Fruit fly (Drosophila melanogaster) whole organism, embryonic: ENCODE results near the gene Tcs4.

Experiments used
- Bgb ChIP-seq: fragments of 200-800 bp; sonication (Bioruptor generic); IDR thresholded peaks from 2 replicates; pipeline ENCODE4 v1.3.6; 2022; ENCODE audit warnings: missing biosample characterization, missing genetic modification characterization; ENCODE audit not compliant: partially characterized antibody
- CG10267 ChIP-seq: fragments of 200-800 bp; sonication (Bioruptor generic); optimal IDR thresholded peaks from 2 replicates; lab custom pipeline; 2018; ENCODE audit warnings: missing biosample characterization, mild to moderate bottlenecking, missing genetic modification characterization, moderate library complexity
- CG10543 ChIP-seq: fragments of 200-800 bp; sonication (Bioruptor generic); optimal IDR thresholded peaks from 3 replicates; lab custom pipeline; 2017; ENCODE audit warnings: missing biosample characterization, mild to moderate bottlenecking, missing genetic modification characterization, moderate library complexity
- CG11085 ChIP-seq: fragments of 200-800 bp; sonication (Bioruptor generic); IDR thresholded peaks from 2 replicates; pipeline ENCODE4 v1.3.6; 2022; ENCODE audit warnings: missing biosample characterization, missing genetic modification characterization
- CG11560 ChIP-seq: fragments of 200-800 bp; sonication (Bioruptor generic); IDR thresholded peaks from 3 replicates; pipeline ENCODE4 v1.3.6; 2022; ENCODE audit warnings: missing biosample characterization, missing genetic modification characterization
- CG1529 ChIP-seq: fragments of 200-800 bp; sonication (Bioruptor generic); optimal IDR thresholded peaks from 3 replicates; lab custom pipeline; 2018; ENCODE audit warnings: missing biosample characterization, missing genetic modification characterization
- CG16813 ChIP-seq: fragments of 200-800 bp; sonication (Bioruptor generic); IDR thresholded peaks from 3 replicates; pipeline ENCODE4 v1.3.6; 2022; ENCODE audit warnings: missing biosample characterization, missing genetic modification characterization; ENCODE audit not compliant: partially characterized antibody
- CG1792 ChIP-seq: fragments of 200-800 bp; sonication (Bioruptor generic); optimal IDR thresholded peaks from 2 replicates; lab custom pipeline; 2016; ENCODE audit warnings: missing biosample characterization, missing genetic modification characterization
- CG2875 ChIP-seq: fragments of 200-800 bp; sonication (Bioruptor generic); optimal IDR thresholded peaks from 2 replicates; lab custom pipeline; 2017; ENCODE audit warnings: missing biosample characterization, mild to moderate bottlenecking, missing genetic modification characterization, missing genetic modification reagents
- CG3407 ChIP-seq: fragments of 200-800 bp; sonication (Bioruptor generic); optimal IDR thresholded peaks from 2 replicates; lab custom pipeline; 2018; ENCODE audit warnings: missing biosample characterization, mild to moderate bottlenecking, missing genetic modification characterization
- CG34376 ChIP-seq: fragments of 200-800 bp; sonication (Bioruptor generic); optimal IDR thresholded peaks from 2 replicates; lab custom pipeline; 2018; ENCODE audit warnings: missing biosample characterization, mild to moderate bottlenecking, missing genetic modification characterization
- CG4617 ChIP-seq: fragments of 200-800 bp; sonication (Bioruptor generic); optimal IDR thresholded peaks from 3 replicates; lab custom pipeline; 2016; ENCODE audit warnings: missing biosample characterization, missing genetic modification characterization, borderline replicate concordance
- CG6254 ChIP-seq: fragments of 200-800 bp; sonication (Bioruptor generic); optimal IDR thresholded peaks from 3 replicates; lab custom pipeline; 2017; ENCODE audit warnings: mild to moderate bottlenecking, missing biosample characterization, missing genetic modification reagents, missing genetic modification characterization
- CG6272 ChIP-seq: fragments of 200-800 bp; sonication (Bioruptor generic); IDR thresholded peaks from 2 replicates; pipeline ENCODE4 v1.3.6; 2022; ENCODE audit warnings: missing biosample characterization, missing genetic modification characterization
- CG6854 ChIP-seq: fragments of 200-800 bp; sonication (Bioruptor generic); optimal IDR thresholded peaks from 3 replicates; lab custom pipeline; 2017; ENCODE audit warnings: missing biosample characterization, mild to moderate bottlenecking, missing genetic modification characterization
- CG8281 ChIP-seq: fragments of 200-800 bp; sonication (Bioruptor generic); optimal IDR thresholded peaks from 2 replicates; lab custom pipeline; 2018; ENCODE audit warnings: missing biosample characterization, mild to moderate bottlenecking, missing genetic modification characterization, moderate library complexity
- CG9215 ChIP-seq: fragments of 200-800 bp; sonication (Bioruptor generic); IDR thresholded peaks from 2 replicates; pipeline ENCODE4 v1.3.6; 2022; ENCODE audit warnings: missing biosample characterization, missing genetic modification characterization
- CHES-1-like ChIP-seq: fragments of 200-800 bp; sonication (Bioruptor generic); optimal IDR thresholded peaks from 2 replicates; lab custom pipeline; 2016; ENCODE audit warnings: missing biosample characterization, missing genetic modification characterization
- Dek ChIP-seq: fragments of 200-800 bp; sonication (Bioruptor generic); optimal IDR thresholded peaks from 3 replicates; lab custom pipeline; 2019; ENCODE audit warnings: missing biosample characterization, mild to moderate bottlenecking, missing genetic modification characterization, moderate library complexity
- Dref ChIP-seq: fragments of 200-800 bp; sonication (Bioruptor generic); IDR thresholded peaks from 2 replicates; pipeline ENCODE4 v1.3.6; 2022; ENCODE audit warnings: missing biosample characterization, missing genetic modification characterization
- Ets97D ChIP-seq: fragments of 200-800 bp; sonication (Bioruptor generic); optimal IDR thresholded peaks from 3 replicates; lab custom pipeline; 2016; ENCODE audit warnings: missing biosample characterization, missing genetic modification characterization
- H15 ChIP-seq: fragments of 200-800 bp; sonication (Bioruptor generic); IDR thresholded peaks from 3 replicates; pipeline ENCODE4 v1.3.6; 2022; ENCODE audit warnings: missing biosample characterization, missing genetic modification characterization
- Lhr ChIP-seq: fragments of 200-800 bp; sonication (Bioruptor generic); optimal IDR thresholded peaks from 3 replicates; lab custom pipeline; 2017; ENCODE audit warnings: mild to moderate bottlenecking, missing biosample characterization, missing genetic modification reagents, missing genetic modification characterization
- MBD-R2 ChIP-seq: fragments of 200-800 bp; sonication (Bioruptor generic); IDR thresholded peaks from 2 replicates; pipeline ENCODE4 v1.3.6; 2022; ENCODE audit warnings: missing biosample characterization, missing genetic modification characterization
- Nf-YA ChIP-seq: fragments of 200-800 bp; sonication (Bioruptor generic); IDR thresholded peaks from 2 replicates; pipeline ENCODE4 v1.3.6; 2022; ENCODE audit warnings: missing biosample characterization, missing genetic modification characterization
- Nf-YC ChIP-seq: fragments of 200-800 bp; optimal IDR thresholded peaks from 3 replicates; lab custom pipeline; 2019; ENCODE audit warnings: missing biosample characterization, mild to moderate bottlenecking, missing genetic modification characterization, moderate library complexity
- Pdp1 ChIP-seq, 2 experiments: fragments of 200-800 bp; sonication (Bioruptor generic); optimal IDR thresholded peaks; 3 replicates each; lab custom pipeline; 2016; ENCODE audit warnings: missing biosample characterization in 2 of 2, missing genetic modification characterization in 2 of 2, mild to moderate bottlenecking in 1 of 2, moderate library complexity in 1 of 2
- Scr ChIP-seq: fragments of 200-800 bp; sonication (Bioruptor generic); IDR thresholded peaks from 2 replicates; pipeline ENCODE4 v1.3.6; 2022; ENCODE audit warnings: missing biosample characterization, missing genetic modification characterization; ENCODE audit not compliant: partially characterized antibody
- Six4 ChIP-seq: fragments of 200-800 bp; sonication (Bioruptor generic); optimal IDR thresholded peaks from 2 replicates; lab custom pipeline; 2016; ENCODE audit warnings: missing biosample characterization, missing genetic modification characterization
- Sry-δ ChIP-seq: fragments of 200-800 bp; sonication (Bioruptor generic); optimal IDR thresholded peaks from 2 replicates; lab custom pipeline; 2016; ENCODE audit warnings: missing biosample characterization, missing genetic modification characterization
- Trl ChIP-seq, 3 experiments: fragments of >200 bp in 2 of 3; fragments of 200-800 bp in 1 of 3; sonication (Bioruptor generic) in 1 of 3; optimal IDR thresholded peaks; 2 replicates in 1 of 3; 3 replicates in 2 of 3; lab custom pipeline; 2016 to 2017; ENCODE audit warnings: missing biosample characterization in 1 of 3, missing genetic modification characterization in 1 of 3
- Xrp1 ChIP-seq: fragments of 200-800 bp; sonication (Bioruptor generic); IDR thresholded peaks from 2 replicates; pipeline ENCODE4 v1.3.6; 2022; ENCODE audit warnings: missing biosample characterization, missing genetic modification characterization
- YL-1 ChIP-seq: fragments of 200-800 bp; sonication (Bioruptor generic); optimal IDR thresholded peaks from 3 replicates; lab custom pipeline; 2017; ENCODE audit warnings: missing biosample characterization, mild to moderate bottlenecking, missing genetic modification characterization
- bigmax ChIP-seq: fragments of 200-800 bp; sonication (Bioruptor generic); optimal IDR thresholded peaks from 2 replicates; lab custom pipeline; 2018; ENCODE audit warnings: missing biosample characterization, mild to moderate bottlenecking, missing genetic modification characterization
- bowl ChIP-seq: fragments of 200-800 bp; sonication (Bioruptor generic); IDR thresholded peaks from 2 replicates; pipeline ENCODE4 v1.3.6; 2022; ENCODE audit warnings: missing biosample characterization, missing genetic modification characterization
- corto ChIP-seq: fragments of 200-800 bp; sonication (Bioruptor generic); optimal IDR thresholded peaks from 2 replicates; lab custom pipeline; 2016; ENCODE audit warnings: missing biosample characterization, mild to moderate bottlenecking, missing genetic modification characterization, moderate library complexity
- dm ChIP-seq: fragments of 200-800 bp; sonication (Bioruptor generic); optimal IDR thresholded peaks from 3 replicates; lab custom pipeline; 2016; ENCODE audit warnings: missing biosample characterization, missing genetic modification characterization
- hth ChIP-seq: fragments of >200 bp; optimal IDR thresholded peaks from 2 replicates; lab custom pipeline; 2017; ENCODE audit warnings: inconsistent platforms
- inv ChIP-seq: fragments of 200-800 bp; sonication (Bioruptor generic); IDR thresholded peaks from 2 replicates; pipeline ENCODE4 v1.3.6; 2022; ENCODE audit warnings: missing biosample characterization, missing genetic modification characterization; ENCODE audit not compliant: partially characterized antibody
- phol ChIP-seq: fragments of 200-800 bp; sonication (Bioruptor generic); optimal IDR thresholded peaks from 3 replicates; lab custom pipeline; 2018; ENCODE audit warnings: missing biosample characterization, mild to moderate bottlenecking, missing genetic modification characterization, moderate library complexity
- row ChIP-seq: fragments of 200-800 bp; sonication (Bioruptor generic); IDR thresholded peaks from 3 replicates; pipeline ENCODE4 v1.3.6; 2022; ENCODE audit warnings: missing biosample characterization, missing genetic modification characterization
- scrt ChIP-seq: fragments of 200-800 bp; sonication (Bioruptor generic); optimal IDR thresholded peaks from 2 replicates; lab custom pipeline; 2018; ENCODE audit warnings: missing biosample characterization, mild to moderate bottlenecking, missing genetic modification characterization, moderate library complexity
- sna ChIP-seq: fragments of 200-800 bp; sonication (Bioruptor generic); IDR thresholded peaks from 2 replicates; pipeline ENCODE4 v1.3.6; 2022; ENCODE audit warnings: missing biosample characterization, missing genetic modification characterization; ENCODE audit not compliant: partially characterized antibody
- stwl ChIP-seq: fragments of 200-800 bp; sonication (Bioruptor generic); optimal IDR thresholded peaks from 3 replicates; lab custom pipeline; 2018; ENCODE audit warnings: missing biosample characterization, mild to moderate bottlenecking, missing genetic modification characterization, moderate library complexity
- trem ChIP-seq: fragments of 200-800 bp; optimal IDR thresholded peaks from 3 replicates; lab custom pipeline; 2019; ENCODE audit warnings: missing biosample characterization, mild to moderate bottlenecking, missing genetic modification characterization, moderate library complexity

The Tcs4 gene

DNA sequence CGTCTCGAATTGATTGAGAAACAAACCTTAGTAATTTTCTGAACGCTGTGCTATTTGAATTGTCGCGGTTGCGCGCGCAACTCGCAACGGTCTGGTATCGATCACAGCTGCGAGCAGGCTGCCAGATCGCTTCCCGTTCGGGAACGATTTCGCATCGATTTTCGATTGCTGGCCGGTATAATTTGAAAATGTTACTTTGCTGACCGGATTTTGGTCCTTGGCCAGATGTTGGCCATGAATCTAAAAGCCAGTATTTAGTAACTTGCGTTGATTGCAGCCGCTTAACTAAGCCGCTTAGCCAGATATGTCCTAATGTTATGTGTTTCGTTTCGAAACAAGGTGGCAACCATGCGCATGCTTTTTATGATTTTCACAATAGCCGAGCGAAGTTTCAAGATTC is 47.0 kb upstream of the Tcs4 start (continued):
- TF ChIP-seq H15 (GFP tag; lab: Robert Waterston, UW) (no peak), hth (lab: Kevin White, UChicago) (no peak), CG8281 (tag; lab: Kevin White, UChicago) (no peak), CG34376 (GFP tag; lab: Kevin White, UChicago) (peak; percentile 46), phol (peak; percentile 45), Ets97D (GFP tag; lab: Kevin White, UChicago) (peak; percentile 41), bowl (GFP tag; lab: Robert Waterston, UW) (no peak), CG11085 (GFP tag; lab: Robert Waterston, UW) (no peak), CG2875 (no peak), Nf-YC (peak; percentile 10), Dek (tag; lab: Kevin White, UChicago) (no peak), CG6254 (GFP tag; lab: Kevin White, UChicago) (no peak), Xrp1 (GFP tag; lab: Robert Waterston, UW) (no peak), Nf-YA (GFP tag; lab: Robert Waterston, UW) (no peak), trem (tag; lab: Kevin White, UChicago) (peak; percentile 63), CG1529 (no peak), corto (GFP tag; lab: Kevin White, UChicago) (no peak), CG1792 (GFP tag; lab: Kevin White, UChicago) (no peak), CG3407 (GFP tag; lab: Kevin White, UChicago) (no peak), CG9215 (no peak), CG16813 (GFP tag; lab: Robert Waterston, UW) (peak; percentile 46; the same call in 1 of the 3 replicates), Trl (optimal IDR thresholded peaks at IDR 0.05; lab: Kevin White, UChicago) (no peak), Trl (GFP tag; optimal IDR thresholded peaks at IDR 0.05; lab: Kevin White, UChicago) (peak; percentile 15), scrt (GFP tag; lab: Kevin White, UChicago) (no peak), CG6272 (GFP tag; lab: Robert Waterston, UW) (no peak), CG6854 (GFP tag; lab: Kevin White, UChicago) (no peak), Bgb (GFP tag; lab: Robert Waterston, UW) (peak; percentile 35; the same call in 1 of the 2 replicates), Lhr (GFP tag; lab: Kevin White, UChicago) (peak; percentile 18), dm (no peak), CG10543 (GFP tag; lab: Kevin White, UChicago) (no peak), Pdp1 (GFP tag; optimal IDR thresholded peaks at IDR 0.05; lab: Kevin White, UChicago) (peak in 1 of 2 experiments; percentile 55)

DNA sequence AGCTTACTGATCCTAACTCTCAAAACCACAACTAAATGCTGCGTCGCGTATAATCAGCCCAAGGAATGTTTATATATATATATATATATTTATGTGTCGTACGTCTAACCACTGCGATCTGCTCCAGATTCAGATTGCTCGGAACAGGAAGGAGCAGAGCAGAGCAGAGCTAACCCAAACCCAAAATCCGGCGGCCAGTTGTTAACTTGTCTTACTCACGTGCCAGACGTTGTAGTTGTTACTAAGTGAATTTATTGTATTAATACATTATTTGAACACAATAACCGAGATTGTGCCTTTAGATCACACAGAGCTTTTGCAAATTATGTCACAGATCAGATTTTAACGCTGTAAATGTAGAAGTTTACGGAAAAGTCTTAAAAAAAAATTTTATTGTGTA is 46.5 kb upstream of the Tcs4 start, which contains the start of gene Alr:
TSS of gene Alr (plus strand) at position 301 of the 400 bp plus-strand sequence.
- TF ChIP-seq bigmax (GFP tag; lab: Kevin White, UChicago) (no peak), row (GFP tag; lab: Robert Waterston, UW) (no peak)
- TF ChIP-seq, all 482 proteins: peak for 0

DNA sequence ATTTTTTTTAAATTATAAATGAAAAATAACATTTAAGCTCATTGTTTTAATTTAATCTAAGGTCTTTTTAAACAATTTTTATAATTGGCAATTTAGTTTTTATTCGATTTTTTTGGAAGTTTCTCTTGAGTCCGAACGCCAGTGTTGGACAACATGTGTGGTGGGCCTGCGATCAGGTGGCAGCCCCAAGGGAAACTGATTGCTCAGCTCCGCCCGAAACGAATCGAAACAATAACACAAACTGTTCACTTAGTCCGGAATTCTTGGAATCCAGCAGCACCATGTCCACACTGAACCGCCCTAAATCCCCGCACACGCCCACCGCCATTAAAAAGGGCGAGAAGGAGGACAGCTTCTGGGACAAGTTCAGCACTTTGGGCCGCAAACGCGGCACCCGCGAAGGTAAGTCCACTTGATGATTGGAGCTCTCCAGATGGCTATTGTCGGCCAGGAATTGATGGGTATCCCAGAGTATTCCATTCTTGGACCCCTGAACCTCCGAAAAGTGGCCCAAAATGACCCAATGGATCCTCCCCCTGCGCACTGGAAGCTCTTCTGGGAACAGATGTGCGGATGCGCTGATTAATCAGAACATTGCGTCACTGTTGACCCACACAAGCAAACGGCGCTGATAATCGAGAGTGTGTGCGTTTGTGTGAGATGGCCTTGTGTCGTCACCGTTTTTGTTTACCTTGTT is 44.5 kb upstream of the Tcs4 start, which contains the start of gene parvin:
TSS of gene parvin (plus strand) at position 134 of the 697 bp plus-strand sequence.
- TF ChIP-seq CG10267 (peak; percentile 79), CG16813 (GFP tag; lab: Robert Waterston, UW) (no peak), Dref (GFP tag; lab: Robert Waterston, UW) (peak; percentile 45; the same call in 1 of the 2 replicates), CG6272 (GFP tag; lab: Robert Waterston, UW) (no peak), CHES-1-like (no peak), CG11560 (tag; lab: Robert Waterston, UW) (peak; percentile 62; the same call in 1 of the 3 replicates), Scr (peak; percentile 48), sna (GFP tag; lab: Robert Waterston, UW) (0 out of 2 replicates have a peak, but pooled peaks have one; percentile 14), Six4 (no peak), YL-1 (GFP tag; lab: Kevin White, UChicago) (peak; percentile 50), MBD-R2 (GFP tag; lab: Robert Waterston, UW) (peak; percentile 35; the same call in 1 of the 2 replicates), CG4617 (GFP tag; lab: Kevin White, UChicago) (peak; percentile 30), stwl (peak; percentile 22), Pdp1 (GFP tag; optimal IDR thresholded peaks at IDR 0.05; lab: Kevin White, UChicago) (peak in 1 of 2 experiments; percentile 95), inv (GFP tag; lab: Robert Waterston, UW) (no peak; the same call in 1 of the 2 replicates), Sry-δ (GFP tag; lab: Kevin White, UChicago) (peak; percentile 56)
